Fruit fly (Drosophila melanogaster): ENCODE data around the gene sstn.
A peak's percentile ranks its signal among the peaks of the same experiment; 100 is the strongest.

sstn gene

DNA sequence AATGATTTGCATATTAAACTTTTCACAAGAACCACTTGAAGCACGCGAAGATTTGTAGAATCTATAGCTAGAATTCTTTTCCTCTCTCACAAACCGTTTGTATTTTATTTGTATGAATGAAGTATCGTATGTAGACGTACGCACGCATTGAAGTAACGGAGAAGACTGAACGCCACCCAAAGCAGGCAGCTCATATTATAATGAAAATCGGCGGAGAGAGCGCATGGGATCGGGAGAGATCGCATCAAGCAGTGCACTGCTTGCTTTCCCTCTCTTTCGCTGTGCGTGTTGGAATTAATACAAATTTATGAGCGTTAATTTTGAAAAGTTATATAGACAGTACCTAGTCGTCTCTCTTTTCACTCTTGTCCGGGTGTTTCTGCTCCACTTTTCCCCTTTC lies 15.2 kb downstream of the sstn start (continued):
- TF ChIP-seq esg (GFP tag; conservative IDR thresholded peaks at IDR 0.05) (no peak), CG8924 (tag; optimal IDR thresholded peaks at IDR 0.05) (no peak), fd64A (GFP tag; optimal IDR thresholded peaks at IDR 0.05) (no peak), lab (GFP tag; optimal IDR thresholded peaks at IDR 0.05) (no peak), CG15601 (tag; optimal IDR thresholded peaks at IDR 0.05) (no peak), NFAT (GFP tag; IDR thresholded peaks at IDR 0.05) (peak; percentile 37; the same call in 1 of the 2 replicates), Xrp1 (GFP tag; IDR thresholded peaks at IDR 0.05) (no peak), Dfd (GFP tag; optimal IDR thresholded peaks at IDR 0.05) (peak in 1 of 2 experiments; percentile 53), CG9876 (GFP tag; optimal IDR thresholded peaks at IDR 0.05) (no peak), ind (GFP tag; optimal IDR thresholded peaks at IDR 0.05) (no peak), CG9437 (GFP tag; optimal IDR thresholded peaks at IDR 0.05) (no peak), CG13296 (GFP tag; optimal IDR thresholded peaks at IDR 0.05) (no peak), CG2875 (GFP tag; optimal IDR thresholded peaks at IDR 0.05) (no peak), CG6813 (GFP tag; optimal IDR thresholded peaks at IDR 0.05) (peak; percentile 18), CG8281 (tag; optimal IDR thresholded peaks at IDR 0.05) (no peak), Rfx (GFP tag; IDR thresholded peaks at IDR 0.05) (no peak), Usf (GFP tag; optimal IDR thresholded peaks at IDR 0.05) (no peak), Scr (GFP tag; IDR thresholded peaks at IDR 0.05; ENCODE audit: partially characterized antibody) (peak; percentile 15; the same call in 1 of the 2 replicates), NC2β (GFP tag; optimal IDR thresholded peaks at IDR 0.05) (no peak), CG4424 (GFP tag; optimal IDR thresholded peaks at IDR 0.05) (no peak), Trl (optimal IDR thresholded peaks at IDR 0.05) (peak; percentile 91 to 93), Trl (GFP tag; optimal IDR thresholded peaks at IDR 0.05) (peak; percentile 61), ato (GFP tag; IDR thresholded peaks at IDR 0.05; ENCODE audit: partially characterized antibody) (peak; percentile 67), ac (GFP tag; optimal IDR thresholded peaks at IDR 0.05) (no peak), CG17186 (GFP tag; optimal IDR thresholded peaks at IDR 0.05) (no peak), prd (optimal IDR thresholded peaks at IDR 0.05) (no peak), prd (GFP tag; IDR thresholded peaks at IDR 0.05) (no peak), cwo (GFP tag; optimal IDR thresholded peaks at IDR 0.05) (no peak), CG11504 (tag; optimal IDR thresholded peaks at IDR 0.05) (peak; percentile 54), luna (GFP tag; optimal IDR thresholded peaks at IDR 0.05) (no peak), bab2 (GFP tag; optimal IDR thresholded peaks at IDR 0.05) (no peak), peb (GFP tag; IDR thresholded peaks at IDR 0.05) (no peak), CG11093 (GFP tag; IDR thresholded peaks at IDR 0.05) (no peak), CG8290 (GFP tag; optimal IDR thresholded peaks at IDR 0.05) (peak; percentile 14), CG8290 (tag; optimal IDR thresholded peaks at IDR 0.05) (no peak), dmrt11E (tag; optimal IDR thresholded peaks at IDR 0.05) (no peak), ERR (GFP tag; optimal IDR thresholded peaks at IDR 0.05) (no peak), CG16815 (GFP tag; optimal IDR thresholded peaks at IDR 0.05) (no peak), HLH54F (GFP tag; optimal IDR thresholded peaks at IDR 0.05) (no peak), BtbVII (GFP tag; optimal IDR thresholded peaks at IDR 0.05) (no peak), CG2129 (GFP tag; IDR thresholded peaks at IDR 0.05; ENCODE audit: partially characterized antibody) (no peak), odd (GFP tag; optimal IDR thresholded peaks at IDR 0.05) (no peak), pnt (GFP tag; optimal IDR thresholded peaks at IDR 0.05) (no peak), HmgZ (tag; optimal IDR thresholded peaks at IDR 0.05) (no peak), caup (GFP tag; optimal IDR thresholded peaks at IDR 0.05; ENCODE audit: severe bottlenecking) (no peak), CG4404 (GFP tag; IDR thresholded peaks at IDR 0.05) (no peak), CG10267 (tag; optimal IDR thresholded peaks at IDR 0.05) (no peak), bcd (GFP tag; optimal IDR thresholded peaks at IDR 0.05) (peak; percentile 10), gsb (GFP tag; IDR thresholded peaks at IDR 0.05) (no peak), unpg (GFP tag; optimal IDR thresholded peaks at IDR 0.05) (no peak), CG10431 (GFP tag; optimal IDR thresholded peaks at IDR 0.05) (no peak), crp (GFP tag; optimal IDR thresholded peaks at IDR 0.05) (no peak)
